Fruit fly (Drosophila melanogaster): ENCODE results near the gene CG5880.

The CG5880 gene

DNA sequence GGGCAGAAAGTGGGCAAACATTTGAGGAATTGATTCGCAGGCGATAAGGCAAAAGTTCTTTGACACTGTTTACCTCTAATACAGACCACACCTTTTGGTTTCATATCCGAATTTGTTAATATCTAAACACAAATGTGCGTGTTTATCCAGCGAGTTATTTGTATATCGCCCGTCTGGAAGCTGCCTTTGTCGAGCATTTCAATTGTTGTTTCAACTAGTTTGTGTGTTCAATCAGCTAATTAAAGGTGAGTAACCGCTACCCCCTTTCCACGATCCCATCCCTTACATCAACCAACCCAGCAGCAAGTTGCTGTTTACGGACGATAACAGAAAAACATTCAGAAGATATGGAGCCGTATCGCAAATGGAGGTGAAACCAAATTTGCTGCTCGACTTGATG, 14.9 kb downstream of the CG5880 start (continued):
- no peak for TF ChIP-seq Hr39 (GFP tag; optimal IDR thresholded peaks at IDR 0.05)
- no peak for TF ChIP-seq CG1621 (tag; optimal IDR thresholded peaks at IDR 0.05)
- TF ChIP-seq vri (GFP tag; optimal IDR thresholded peaks at IDR 0.05), result peak; percentile 90
- TF ChIP-seq dac (GFP tag; optimal IDR thresholded peaks at IDR 0.05), result no peak
- no peak for TF ChIP-seq fd59A (GFP tag; optimal IDR thresholded peaks at IDR 0.05)
- TF ChIP-seq Sox102F (GFP tag; optimal IDR thresholded peaks at IDR 0.05), result peak; percentile 38
- peak; percentile 38 for TF ChIP-seq esn (GFP tag; optimal IDR thresholded peaks at IDR 0.05)
- TF ChIP-seq fd85E (GFP tag; optimal IDR thresholded peaks at IDR 0.05), result no peak
- TF ChIP-seq Sox14 (GFP tag; optimal IDR thresholded peaks at IDR 0.05), result no peak
- no peak for TF ChIP-seq Hr4 (GFP tag; optimal IDR thresholded peaks at IDR 0.05)
- no peak for TF ChIP-seq CG4318 (GFP tag; optimal IDR thresholded peaks at IDR 0.05)
- no peak for TF ChIP-seq CG8119 (GFP tag; IDR thresholded peaks at IDR 0.05)

DNA sequence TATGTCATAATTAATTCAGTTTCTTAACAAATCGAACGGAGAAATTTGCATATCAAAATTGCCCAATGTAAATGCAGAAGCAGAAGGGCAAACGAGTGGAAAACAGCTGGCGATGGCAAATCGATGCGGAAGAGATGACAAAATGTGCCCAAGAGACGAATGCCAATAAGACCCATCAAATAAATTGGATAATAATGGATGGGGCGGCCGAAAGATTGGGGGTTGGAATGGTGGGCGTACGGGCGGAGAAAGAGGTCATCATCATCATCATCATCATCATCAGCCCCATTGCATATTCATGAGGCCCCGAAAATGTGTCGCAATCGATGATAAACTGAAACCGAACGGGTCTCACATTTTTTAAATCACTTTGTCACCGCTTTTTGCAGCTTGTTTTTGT, 17.4 kb downstream of the CG5880 start:
- no peak for TF ChIP-seq achi (GFP tag; optimal IDR thresholded peaks at IDR 0.05)
- TF ChIP-seq CG11902 (GFP tag; optimal IDR thresholded peaks at IDR 0.05), result no peak
- TF ChIP-seq CG8319 (GFP tag; optimal IDR thresholded peaks at IDR 0.05), result no peak
- no peak for TF ChIP-seq Met (GFP tag; optimal IDR thresholded peaks at IDR 0.05)
- TF ChIP-seq Eip78C (GFP tag), result no peak
- TF ChIP-seq salr (GFP tag; optimal IDR thresholded peaks at IDR 0.05), result no peak
- TF ChIP-seq CG6163 (GFP tag; IDR thresholded peaks at IDR 0.05), result no peak
- no peak for TF ChIP-seq Hr4 (GFP tag; optimal IDR thresholded peaks at IDR 0.05)
- no peak for TF ChIP-seq topi (GFP tag; optimal IDR thresholded peaks at IDR 0.05)
- no peak for TF ChIP-seq CG34406 (GFP tag; optimal IDR thresholded peaks at IDR 0.05)
- no peak for TF ChIP-seq spab (GFP tag; optimal IDR thresholded peaks at IDR 0.05)
- no peak for TF ChIP-seq Eip93F (GFP tag; optimal IDR thresholded peaks at IDR 0.05)
- no peak for TF ChIP-seq CG15336 (GFP tag; IDR thresholded peaks at IDR 0.05)
- TF ChIP-seq Ets96B (tag; optimal IDR thresholded peaks at IDR 0.05), result no peak
- no peak for TF ChIP-seq svp (GFP tag)

DNA sequence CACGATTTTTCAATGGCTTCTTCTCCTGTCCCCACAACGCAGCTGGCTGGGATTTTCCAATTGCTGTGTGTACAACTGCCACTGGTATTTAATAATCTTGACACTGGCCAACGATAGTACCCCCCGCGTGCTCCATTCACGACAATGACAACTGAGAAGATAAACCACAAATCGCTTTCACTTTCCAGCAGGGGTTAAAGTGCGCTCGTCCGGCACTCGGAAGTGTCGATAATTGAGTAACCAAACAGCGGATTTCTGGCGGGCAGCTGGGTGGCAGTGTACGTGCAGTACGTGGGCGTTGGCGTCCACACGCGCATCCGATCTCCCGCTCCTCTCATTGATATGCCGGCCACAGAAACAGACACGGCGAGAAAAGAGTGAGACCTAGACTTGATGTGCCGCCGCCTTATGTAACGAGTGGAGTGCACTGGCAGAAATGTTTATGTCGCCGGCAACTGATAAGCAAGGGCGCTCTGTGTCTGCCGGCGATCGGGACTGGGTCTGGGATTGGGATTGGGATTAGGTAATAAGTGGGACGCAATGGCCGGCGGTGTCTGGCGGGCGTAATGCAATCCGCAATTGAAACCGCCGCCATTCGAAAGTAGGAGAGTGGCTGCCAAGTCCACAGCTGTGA, 18.3 kb downstream of the CG5880 start:
- TF ChIP-seq vri (GFP tag; optimal IDR thresholded peaks at IDR 0.05), result peak; percentile 30
- no peak for TF ChIP-seq Lpt (GFP tag; optimal IDR thresholded peaks at IDR 0.05)
- TF ChIP-seq acj6 (GFP tag; optimal IDR thresholded peaks at IDR 0.05), result no peak
- TF ChIP-seq ss (GFP tag; optimal IDR thresholded peaks at IDR 0.05), result peak in 1 of 2 experiments; percentile 4
- no peak for TF ChIP-seq spab (GFP tag; optimal IDR thresholded peaks at IDR 0.05)
- TF ChIP-seq CG11294 (GFP tag; IDR thresholded peaks at IDR 0.05), result no peak
- peak; percentile 70 for TF ChIP-seq svp (GFP tag)
- no peak for TF ChIP-seq CG8119 (GFP tag; IDR thresholded peaks at IDR 0.05)
- TF ChIP-seq Eip78C (GFP tag), result peak; percentile 21
- peak; percentile 12 for TF ChIP-seq Blimp-1 (GFP tag; optimal IDR thresholded peaks at IDR 0.05)

DNA sequence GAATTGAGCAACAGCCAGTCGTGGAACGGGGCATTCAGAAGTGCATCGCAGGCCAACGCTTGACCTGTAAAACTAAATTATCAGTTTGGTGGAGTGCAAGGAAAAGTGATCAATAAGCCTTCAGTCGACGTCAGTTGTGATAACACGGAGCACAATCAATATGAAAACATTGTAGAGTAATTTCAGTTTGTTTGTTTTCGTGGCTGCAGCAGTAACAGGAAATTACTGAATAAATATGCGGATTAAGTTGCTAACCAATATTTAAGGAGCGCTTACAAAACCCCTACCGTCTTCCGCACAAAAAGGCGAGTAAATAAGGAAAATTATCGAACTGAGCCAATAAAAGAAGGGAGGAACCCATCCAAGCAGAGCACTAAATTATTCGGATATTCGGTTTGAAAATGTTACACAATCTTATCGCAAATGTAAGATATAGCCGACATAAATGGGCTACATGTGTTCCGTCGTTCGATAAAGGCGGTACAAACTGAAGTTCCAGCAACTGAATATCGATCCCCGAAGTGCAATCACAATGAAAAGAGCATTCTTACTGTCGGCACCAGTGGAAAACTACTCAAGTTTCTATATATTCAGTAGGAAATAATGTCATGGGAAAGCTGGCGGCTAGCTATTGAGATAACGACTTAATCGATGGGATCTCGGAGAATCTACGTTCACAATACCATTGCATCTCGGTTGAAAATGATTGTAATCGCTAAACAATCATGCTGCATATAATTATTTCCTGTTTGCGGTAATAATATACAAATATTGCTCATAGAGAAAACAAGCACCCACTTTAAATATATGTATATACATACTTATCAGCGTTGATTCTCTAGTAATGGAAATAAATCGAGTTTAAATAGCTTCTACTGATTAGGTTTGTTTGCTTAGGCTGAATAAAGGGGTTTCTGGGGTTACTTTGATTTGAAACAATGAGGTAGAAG, 19.4 kb downstream of the CG5880 start:
- no peak for TF ChIP-seq CG6276 (GFP tag; optimal IDR thresholded peaks at IDR 0.05)
- peak; percentile 69 for TF ChIP-seq esn (GFP tag; optimal IDR thresholded peaks at IDR 0.05)
- TF ChIP-seq CG16779 (tag; optimal IDR thresholded peaks at IDR 0.05), result peak; percentile 51
- peak; percentile 46 for TF ChIP-seq CG3032 (tag; optimal IDR thresholded peaks at IDR 0.05)
- peak; percentile 75 for TF ChIP-seq CG6163 (GFP tag; IDR thresholded peaks at IDR 0.05)
- peak; percentile 6 for TF ChIP-seq CG31627 (GFP tag; optimal IDR thresholded peaks at IDR 0.05)
- TF ChIP-seq CG8319 (GFP tag; optimal IDR thresholded peaks at IDR 0.05), result peak; percentile 49
- no peak for TF ChIP-seq CG11902 (GFP tag; optimal IDR thresholded peaks at IDR 0.05)
- no peak for TF ChIP-seq CG4318 (GFP tag; optimal IDR thresholded peaks at IDR 0.05)
- peak; percentile 35 for TF ChIP-seq fd59A (GFP tag; optimal IDR thresholded peaks at IDR 0.05)
- peak; percentile 42 for TF ChIP-seq CG6854 (GFP tag; optimal IDR thresholded peaks at IDR 0.05)
- TF ChIP-seq Lpt (GFP tag; optimal IDR thresholded peaks at IDR 0.05), result no peak
- peak; percentile 18 for TF ChIP-seq CG11762 (GFP tag; optimal IDR thresholded peaks at IDR 0.05; ENCODE audit: insufficient read depth)
- TF ChIP-seq eg (GFP tag; IDR thresholded peaks at IDR 0.05), result no peak
- no peak for TF ChIP-seq Eip93F (GFP tag; optimal IDR thresholded peaks at IDR 0.05)
- peak; percentile 50 for TF ChIP-seq dsx (GFP tag; optimal IDR thresholded peaks at IDR 0.05; ENCODE audit: poor library complexity, severe bottlenecking)
- TF ChIP-seq CG9139 (GFP tag; optimal IDR thresholded peaks at IDR 0.05), result peak; percentile 62
- TF ChIP-seq dac (GFP tag; optimal IDR thresholded peaks at IDR 0.05), result no peak
- TF ChIP-seq vri (GFP tag; optimal IDR thresholded peaks at IDR 0.05), result peak; percentile 64
- TF ChIP-seq CG32006 (GFP tag; optimal IDR thresholded peaks at IDR 0.05), result peak; percentile 41
- peak; percentile 18 for TF ChIP-seq Ets96B (tag; optimal IDR thresholded peaks at IDR 0.05)
- peak; percentile 60 for TF ChIP-seq net (GFP tag; optimal IDR thresholded peaks at IDR 0.05)
- peak; percentile 23 for TF ChIP-seq fd85E (GFP tag; optimal IDR thresholded peaks at IDR 0.05)

All from whole organism, prepupa.